Worm (Caenorhabditis elegans): Measurements from ENCODE around the gene cex-1.

The cex-1 gene

DNA sequence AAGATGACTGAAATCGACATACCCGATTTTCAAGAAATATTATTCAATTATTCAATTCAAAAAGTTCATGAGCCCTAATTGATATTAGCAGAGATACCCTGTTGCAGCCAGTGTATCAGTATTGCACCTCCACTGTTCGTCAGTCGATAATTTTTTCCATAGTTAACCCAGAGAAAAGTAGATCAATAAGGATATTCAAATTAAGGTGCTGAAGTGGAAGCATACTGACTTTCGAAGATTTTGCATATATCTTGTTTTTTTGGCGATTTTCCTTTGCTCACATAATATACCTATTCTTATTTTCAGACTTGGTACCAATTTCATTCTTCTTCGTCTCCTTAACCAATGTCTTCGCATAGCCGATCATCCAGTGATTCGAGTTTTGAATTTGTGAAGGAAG, 28.6 kb upstream of the cex-1 start, which contains the start of gene EEED8.15:
TSS of gene EEED8.15 (plus strand) at position 301 of the 400 bp plus-strand sequence.
- no peak for TF ChIP-seq ztf-29 (GFP tag; IDR thresholded peaks at IDR 0.05)
- TF ChIP-seq ztf-23 (GFP tag; IDR thresholded peaks at IDR 0.05), result no peak

DNA sequence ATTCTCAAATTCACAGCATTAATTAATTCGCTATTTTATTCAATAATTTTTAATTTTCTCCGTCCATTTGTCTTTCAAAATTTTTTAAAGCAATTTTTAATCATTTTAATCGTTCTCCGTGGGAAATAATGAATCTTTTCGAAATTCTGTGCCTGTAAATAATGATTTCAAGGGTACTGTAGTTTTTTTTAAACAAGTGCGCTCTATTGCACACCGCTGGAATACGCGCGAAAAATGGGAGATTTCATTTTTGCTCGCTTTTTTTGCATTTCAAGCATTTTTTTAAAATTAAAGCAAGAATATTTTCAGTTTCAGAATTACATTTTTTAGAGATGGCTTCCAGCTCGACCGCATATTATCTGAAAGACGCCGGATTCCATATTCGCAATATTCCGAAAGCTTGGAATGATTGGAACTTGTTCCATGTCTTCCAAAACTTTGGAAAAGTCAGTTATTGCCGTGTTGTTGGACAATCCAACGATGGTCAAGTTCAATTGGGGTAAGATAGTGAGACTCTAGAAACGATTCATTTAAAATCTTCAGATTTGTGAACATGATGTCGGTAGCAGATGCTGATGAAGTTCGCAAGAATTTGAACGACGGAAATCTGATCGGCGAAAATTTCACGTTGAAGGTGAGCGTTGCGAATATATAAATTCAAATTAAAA, 26.4 kb upstream of the cex-1 start, which contains the start of gene tofu-6:
TSS of gene tofu-6 (plus strand) at position 302 of the 668 bp plus-strand sequence.
- TF ChIP-seq klf-2 (GFP tag; conservative IDR thresholded peaks at IDR 0.05), result no peak
- TF ChIP-seq cog-1 (tag; optimal IDR thresholded peaks at IDR 0.05), result no peak
- no peak for TF ChIP-seq ztf-23 (GFP tag; IDR thresholded peaks at IDR 0.05)
- no peak for TF ChIP-seq flt-1 (GFP tag; IDR thresholded peaks at IDR 0.05)
- TF ChIP-seq ref-1 (GFP tag; conservative IDR thresholded peaks at IDR 0.05), result no peak
- TF ChIP-seq ztf-29 (GFP tag; IDR thresholded peaks at IDR 0.05), result no peak
- TF ChIP-seq med-1 (GFP tag; optimal IDR thresholded peaks at IDR 0.05; ENCODE audit: insufficient read depth), result no peak
- TF ChIP-seq T22C8.4 (GFP tag; IDR thresholded peaks at IDR 0.05), result no peak
- TF ChIP-seq tab-1 (GFP tag; IDR thresholded peaks at IDR 0.05), result no peak

DNA sequence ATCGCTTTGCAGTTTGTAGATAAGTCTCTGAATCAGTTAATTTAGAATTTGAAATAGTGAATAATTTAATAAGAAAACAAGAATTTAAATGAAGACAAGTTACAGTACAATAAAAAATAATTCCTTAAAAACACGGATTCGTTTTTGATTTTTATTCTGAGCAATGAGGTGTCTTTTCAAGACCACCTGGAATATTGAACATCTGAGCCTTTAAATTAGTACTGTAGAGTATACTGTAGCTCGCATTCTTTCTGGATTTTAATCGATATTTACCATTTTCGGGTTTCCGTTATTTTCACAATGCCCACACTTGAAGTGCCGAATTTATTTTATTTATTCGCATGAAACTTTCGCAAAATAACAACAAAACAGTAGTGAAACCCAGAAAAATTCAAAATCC, 23.6 kb upstream of the cex-1 start, which contains the start of gene F07F6.7:
TSS of gene F07F6.7 (minus strand) at position 27 of the 400 bp plus-strand sequence.
- TF ChIP-seq med-1 (GFP tag; optimal IDR thresholded peaks at IDR 0.05; ENCODE audit: insufficient read depth) (no peak), ztf-23 (GFP tag; IDR thresholded peaks at IDR 0.05) (no peak)

DNA sequence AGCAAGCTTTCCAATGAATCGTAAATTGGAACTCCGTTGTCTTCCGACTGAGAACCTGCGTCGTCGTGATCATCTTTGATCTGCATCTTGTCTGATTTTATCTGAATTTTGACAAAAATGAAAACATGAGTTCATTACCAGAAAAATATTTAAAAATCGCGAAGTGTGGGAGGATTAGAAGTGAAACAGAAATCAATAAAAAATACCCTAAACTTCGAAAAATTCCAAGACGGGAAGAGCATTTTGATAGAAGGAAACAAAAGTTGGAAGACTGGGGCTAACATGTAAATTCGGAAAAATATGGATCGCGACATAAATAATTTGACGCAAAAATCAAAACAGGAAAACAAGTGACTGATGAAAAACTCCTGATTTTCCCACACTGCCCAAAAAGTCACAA, 21.8 kb upstream of the cex-1 start, which contains the start of gene F07F6.8:
TSS of gene F07F6.8 (minus strand) at position 101 of the 400 bp plus-strand sequence.
- TF ChIP-seq cog-1 (tag; optimal IDR thresholded peaks at IDR 0.05) (no peak), ref-1 (GFP tag; conservative IDR thresholded peaks at IDR 0.05) (no peak), T22C8.4 (GFP tag; IDR thresholded peaks at IDR 0.05) (no peak), ztf-29 (GFP tag; IDR thresholded peaks at IDR 0.05) (no peak)

DNA sequence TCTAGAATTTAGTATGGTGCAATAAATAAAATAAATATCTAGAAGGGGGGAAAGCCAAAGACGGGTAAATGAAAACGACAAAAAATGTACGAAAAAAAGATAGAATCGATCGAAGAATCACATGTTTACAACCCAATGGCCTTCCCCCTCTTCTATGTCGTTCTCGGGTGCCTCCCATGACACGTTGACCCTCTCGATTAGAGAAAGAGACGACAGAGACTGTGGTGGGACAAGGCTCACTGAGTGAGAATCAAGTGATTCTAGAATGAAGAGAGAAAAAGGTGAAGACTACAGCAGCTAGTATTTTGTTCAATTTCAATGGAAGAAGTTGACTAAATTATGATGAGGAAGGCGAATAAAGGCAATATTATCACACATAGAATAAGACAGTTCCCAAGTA, 21.4 kb upstream of the cex-1 start:
- TF ChIP-seq ztf-29 (GFP tag; IDR thresholded peaks at IDR 0.05) (no peak), T22C8.4 (GFP tag; IDR thresholded peaks at IDR 0.05) (no peak), cog-1 (tag; optimal IDR thresholded peaks at IDR 0.05) (peak; percentile 17), ztf-23 (GFP tag; IDR thresholded peaks at IDR 0.05) (0 out of 2 replicates have a peak, but pooled peaks have one; percentile 54), med-1 (GFP tag; optimal IDR thresholded peaks at IDR 0.05; ENCODE audit: insufficient read depth) (no peak), klf-2 (GFP tag; conservative IDR thresholded peaks at IDR 0.05) (no peak), ref-1 (GFP tag; conservative IDR thresholded peaks at IDR 0.05) (no peak), flt-1 (GFP tag; IDR thresholded peaks at IDR 0.05) (no peak), tab-1 (GFP tag; IDR thresholded peaks at IDR 0.05) (no peak)

DNA sequence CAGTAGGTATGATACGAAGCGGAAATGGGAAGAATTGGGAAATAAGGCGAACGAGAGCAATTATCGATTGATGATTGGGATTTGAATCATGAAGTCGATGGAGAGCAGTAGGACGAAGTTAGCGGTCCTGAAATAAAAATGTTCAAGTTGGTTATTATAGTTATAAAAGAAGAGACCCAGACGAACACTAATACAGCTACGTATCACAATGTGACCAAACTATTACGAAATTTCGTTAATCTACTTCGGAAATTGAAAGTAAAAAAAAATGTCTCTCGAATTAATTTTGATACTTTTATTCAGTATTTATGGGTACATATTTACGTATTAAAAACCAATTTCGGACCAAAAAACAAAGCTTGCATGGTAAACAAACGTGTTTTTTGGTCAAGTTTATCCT, 21.0 kb upstream of the cex-1 start:
- no peak for TF ChIP-seq ztf-29 (GFP tag; IDR thresholded peaks at IDR 0.05)
- no peak for TF ChIP-seq klf-2 (GFP tag; conservative IDR thresholded peaks at IDR 0.05)
- no peak for TF ChIP-seq T22C8.4 (GFP tag; IDR thresholded peaks at IDR 0.05)
- TF ChIP-seq tab-1 (GFP tag; IDR thresholded peaks at IDR 0.05), result no peak

DNA sequence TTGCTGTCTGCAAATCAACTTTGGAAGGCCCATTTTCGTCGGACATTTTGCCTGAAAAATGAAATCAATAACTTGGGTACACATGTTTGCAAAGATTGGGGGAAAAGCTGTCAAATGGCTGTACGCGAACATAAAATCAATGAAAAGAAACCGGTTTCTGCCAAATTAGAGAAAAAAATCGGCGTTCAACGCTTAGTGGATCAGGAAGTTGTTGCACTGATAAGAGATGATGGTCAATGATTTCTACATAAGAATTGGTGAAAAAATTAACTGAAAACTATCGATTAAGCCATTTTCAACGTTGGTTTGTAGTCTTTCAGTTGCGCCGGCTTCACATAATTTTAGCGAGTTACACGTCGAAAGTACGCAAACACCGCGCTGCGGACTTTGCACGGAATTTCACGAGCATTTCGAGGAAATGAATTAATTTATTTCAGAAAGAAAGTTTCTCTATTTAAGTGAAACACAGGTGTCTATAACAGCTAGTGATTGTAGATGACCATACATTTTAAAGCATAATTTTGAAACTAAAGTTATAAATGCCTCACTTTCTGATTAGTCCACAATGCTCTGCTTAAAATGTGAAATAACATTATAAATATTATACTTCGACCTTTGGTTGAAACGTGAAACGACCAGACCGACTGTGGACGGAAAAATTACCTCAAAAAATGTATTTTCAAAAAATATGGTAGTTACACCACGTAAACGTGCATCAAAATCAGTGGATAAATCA, 17.8 kb upstream of the cex-1 start, which contains the start of the genes F07F6.4 and F07F6.2:
TSS of gene F07F6.4 (minus strand) at position 51 of the 736 bp plus-strand sequence.
TSS of gene F07F6.2 (plus strand) at position 686 of the 736 bp plus-strand sequence.
- no peak for TF ChIP-seq cog-1 (tag; optimal IDR thresholded peaks at IDR 0.05)
- TF ChIP-seq ztf-23 (GFP tag; IDR thresholded peaks at IDR 0.05), result no peak
- TF ChIP-seq ztf-29 (GFP tag; IDR thresholded peaks at IDR 0.05), result no peak
- no peak for TF ChIP-seq med-1 (GFP tag; optimal IDR thresholded peaks at IDR 0.05; ENCODE audit: insufficient read depth)
- no peak for TF ChIP-seq T22C8.4 (GFP tag; IDR thresholded peaks at IDR 0.05)
- no peak for TF ChIP-seq tab-1 (GFP tag; IDR thresholded peaks at IDR 0.05)
- TF ChIP-seq ref-1 (GFP tag; conservative IDR thresholded peaks at IDR 0.05), result no peak

DNA sequence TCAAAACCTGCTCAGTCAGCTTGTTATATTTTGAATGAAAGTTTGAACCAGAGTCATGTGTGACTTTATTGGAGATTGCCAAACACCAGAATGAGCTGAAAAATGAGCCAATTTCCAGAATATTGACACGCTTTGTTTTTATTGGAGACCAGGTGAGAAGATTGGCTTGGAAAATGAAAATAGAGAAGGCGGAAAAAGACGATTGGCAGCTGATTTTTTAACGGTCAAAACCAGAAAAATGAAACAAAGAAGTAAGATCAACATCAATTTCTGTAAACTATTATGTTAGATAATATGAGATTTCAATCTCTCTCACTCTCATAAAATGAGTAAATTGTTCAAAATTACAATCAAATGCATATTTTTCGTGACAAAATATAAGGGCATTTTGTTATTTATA, 14.4 kb upstream of the cex-1 start, which contains the start of gene srx-114:
TSS of gene srx-114 (minus strand) at position 101 of the 400 bp plus-strand sequence.
- TF ChIP-seq T22C8.4 (GFP tag; IDR thresholded peaks at IDR 0.05), result no peak
- no peak for TF ChIP-seq cog-1 (tag; optimal IDR thresholded peaks at IDR 0.05)
- TF ChIP-seq med-1 (GFP tag; optimal IDR thresholded peaks at IDR 0.05; ENCODE audit: insufficient read depth), result no peak
- no peak for TF ChIP-seq ztf-29 (GFP tag; IDR thresholded peaks at IDR 0.05)
- TF ChIP-seq ztf-23 (GFP tag; IDR thresholded peaks at IDR 0.05), result no peak
- no peak for TF ChIP-seq ref-1 (GFP tag; conservative IDR thresholded peaks at IDR 0.05)
- TF ChIP-seq tab-1 (GFP tag; IDR thresholded peaks at IDR 0.05), result no peak
- TF ChIP-seq klf-2 (GFP tag; conservative IDR thresholded peaks at IDR 0.05), result no peak
- no peak for TF ChIP-seq flt-1 (GFP tag; IDR thresholded peaks at IDR 0.05)

DNA sequence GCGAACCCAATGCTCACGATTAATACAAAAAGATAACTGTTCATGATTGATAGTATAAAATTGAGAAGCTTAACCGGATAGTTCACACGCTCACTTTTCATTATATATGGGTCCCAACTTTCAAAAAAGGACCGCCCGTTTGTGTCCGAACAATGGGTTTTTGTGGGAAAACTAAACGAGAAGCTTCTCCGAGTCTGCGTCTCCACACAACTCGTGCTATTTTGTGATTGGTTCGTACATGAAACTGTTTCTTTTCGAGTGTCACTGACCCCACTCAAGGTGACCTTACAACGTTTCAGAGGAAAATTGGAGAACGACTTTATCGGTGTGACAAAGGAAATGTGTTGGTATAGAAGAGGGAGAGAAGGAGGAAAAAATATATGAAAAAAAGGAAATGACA, 10.6 kb upstream of the cex-1 start, which contains the start of gene dct-5:
TSS of gene dct-5 (minus strand) at position 101 of the 400 bp plus-strand sequence.
- TF ChIP-seq flt-1 (GFP tag; IDR thresholded peaks at IDR 0.05) (no peak), med-1 (GFP tag; optimal IDR thresholded peaks at IDR 0.05; ENCODE audit: insufficient read depth) (no peak), T22C8.4 (GFP tag; IDR thresholded peaks at IDR 0.05) (no peak)

DNA sequence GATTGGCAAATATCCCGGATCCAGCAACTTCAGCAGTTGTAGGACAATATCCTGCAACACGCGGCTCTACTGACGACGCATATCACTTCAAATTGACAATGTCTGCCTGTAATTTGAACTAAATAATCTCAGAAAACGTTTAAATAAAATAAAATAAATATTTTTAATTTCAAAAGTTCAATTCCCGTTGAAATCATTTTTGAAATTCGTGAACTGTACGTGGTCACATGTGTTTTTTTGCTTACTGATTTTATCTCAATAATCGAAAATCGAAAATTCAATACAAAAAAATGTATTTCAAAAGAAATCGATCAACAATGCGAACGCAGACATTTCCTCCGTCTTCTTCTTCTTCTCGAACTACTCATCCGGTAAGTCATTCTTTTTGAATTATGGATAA, 9.9 kb upstream of the cex-1 start, which contains the start of gene F07F6.1:
TSS of gene F07F6.1 (plus strand) at position 301 of the 400 bp plus-strand sequence.
- TF ChIP-seq med-1 (GFP tag; optimal IDR thresholded peaks at IDR 0.05; ENCODE audit: insufficient read depth) (no peak), tab-1 (GFP tag; IDR thresholded peaks at IDR 0.05) (no peak), klf-2 (GFP tag; conservative IDR thresholded peaks at IDR 0.05) (no peak), ztf-29 (GFP tag; IDR thresholded peaks at IDR 0.05) (no peak), ztf-23 (GFP tag; IDR thresholded peaks at IDR 0.05) (no peak), T22C8.4 (GFP tag; IDR thresholded peaks at IDR 0.05) (no peak), ref-1 (GFP tag; conservative IDR thresholded peaks at IDR 0.05) (no peak), flt-1 (GFP tag; IDR thresholded peaks at IDR 0.05) (no peak)
